Worm (Caenorhabditis elegans) whole organism, L4/young adult: Measurements from ENCODE around the gene Y37E11B.5.

Source experiments
- W03F9.2 ChIP-seq: fragments of 150-350 bp; optimal IDR thresholded peaks from 2 replicates; lab custom pipeline; 2014; ENCODE audit warnings: missing biosample characterization, missing genetic modification characterization
- dao-5 ChIP-seq: sonication (generic microtip); optimal IDR thresholded peaks from 2 replicates; lab custom pipeline; 2016; ENCODE audit warnings: missing genotype, missing genetic modification characterization, moderate library complexity, missing compliant biosample characterization

- TF ChIP-seq W03F9.2 (tag; lab: Kevin White, UChicago) (no peak), dao-5 (no peak)
Observed at ce11 chrIV:3613022-3613605, 14.8 kb upstream of the Y37E11B.5 start, which contains the start of gene ltah-1.2.
